Worm (Caenorhabditis elegans): ENCODE measurements around the gene Y38F1A.2.

The Y38F1A.2 gene

DNA sequence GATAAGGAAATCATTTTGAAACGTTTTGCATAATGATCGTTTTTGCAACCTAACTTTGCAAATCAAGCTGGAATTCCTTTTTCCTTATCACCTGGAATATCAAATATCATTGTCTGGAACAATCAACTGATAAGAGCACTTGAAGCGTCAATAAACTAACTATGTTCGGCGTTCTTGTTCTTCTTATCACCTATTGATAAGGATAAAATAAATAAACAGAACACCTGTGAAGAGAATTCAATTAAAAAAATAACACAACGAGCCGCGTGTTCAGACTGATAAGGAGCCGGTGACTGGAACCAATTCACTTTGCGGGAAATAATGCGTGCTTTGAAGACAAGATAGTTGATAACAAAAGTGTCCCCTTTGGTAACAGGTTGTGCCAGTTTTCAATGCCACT lies 25.5 kb downstream of the Y38F1A.2 start, which contains the start of gene cyd-1 (continued):
- TF ChIP-seq aha-1 (tag) (no peak), hlh-11 (tag; optimal IDR thresholded peaks at IDR 0.05) (peak; percentile 93), dmd-6 (GFP tag; IDR thresholded peaks at IDR 0.05) (peak; percentile 76), hif-1 (tag; optimal IDR thresholded peaks at IDR 0.05) (peak in 1 of 2 experiments; percentile 8), ZK546.5 (tag; optimal IDR thresholded peaks at IDR 0.05) (no peak), lin-13 (GFP tag; optimal IDR thresholded peaks at IDR 0.05) (no peak), nhr-77 (tag; optimal IDR thresholded peaks at IDR 0.05) (peak; percentile 86), pqm-1 (tag; optimal IDR thresholded peaks at IDR 0.05) (peak; percentile 79), nhr-76 (tag; optimal IDR thresholded peaks at IDR 0.05) (no peak), mdt-29 (GFP tag; IDR thresholded peaks at IDR 0.05) (no peak), lim-7 (GFP tag; IDR thresholded peaks at IDR 0.05) (no peak), ces-1 (GFP tag; optimal IDR thresholded peaks at IDR 0.05) (no peak), ceh-82 (tag; optimal IDR thresholded peaks at IDR 0.05) (no peak), cey-2 (tag; optimal IDR thresholded peaks at IDR 0.05; ENCODE audit: borderline replicate concordance, insufficient read depth) (peak; percentile 25), lin-1 (GFP tag; IDR thresholded peaks at IDR 0.05) (peak; percentile 78), nhr-28 (tag; optimal IDR thresholded peaks at IDR 0.05) (peak; percentile 89), snpc-4 (tag; optimal IDR thresholded peaks at IDR 0.05) (no peak), lsy-2 (tag; optimal IDR thresholded peaks at IDR 0.05) (no peak), daf-8 (GFP tag; IDR thresholded peaks at IDR 0.05) (no peak), unc-39 (tag; optimal IDR thresholded peaks at IDR 0.05) (no peak), arid-1 (GFP tag; conservative IDR thresholded peaks at IDR 0.05) (no peak), ctbp-1 (GFP tag; IDR thresholded peaks at IDR 0.05) (no peak), duxl-1 (tag; optimal IDR thresholded peaks at IDR 0.05; ENCODE audit: poor library complexity) (no peak), nhr-48 (tag; optimal IDR thresholded peaks at IDR 0.05) (peak; percentile 43), nhr-237 (tag; optimal IDR thresholded peaks at IDR 0.05) (no peak), daf-12 (tag; optimal IDR thresholded peaks at IDR 0.05) (no peak), lin-38 (GFP tag; IDR thresholded peaks at IDR 0.05) (no peak), nhr-102 (tag; optimal IDR thresholded peaks at IDR 0.05) (peak; percentile 69), unc-130 (GFP tag; optimal IDR thresholded peaks at IDR 0.05) (no peak), F37D6.2 (tag; optimal IDR thresholded peaks at IDR 0.05) (no peak), lin-15B (tag; optimal IDR thresholded peaks at IDR 0.05) (no peak), mxl-3 (GFP tag; optimal IDR thresholded peaks at IDR 0.05) (peak; percentile 46), madf-5 (GFP tag; IDR thresholded peaks at IDR 0.05) (no peak)

- TF ChIP-seq lir-3 (tag; optimal IDR thresholded peaks at IDR 0.05), result no peak
- TF ChIP-seq nhr-102 (tag; optimal IDR thresholded peaks at IDR 0.05), result no peak
- no peak for TF ChIP-seq zip-2 (tag; optimal IDR thresholded peaks at IDR 0.05)
- TF ChIP-seq pqm-1 (tag; optimal IDR thresholded peaks at IDR 0.05), result peak; percentile 39
- TF ChIP-seq unc-62 (GFP tag; optimal IDR thresholded peaks at IDR 0.05 in 1 of 2), result no peak
- TF ChIP-seq unc-62 (tag; optimal IDR thresholded peaks at IDR 0.05), result no peak
- no peak for TF ChIP-seq lin-39 (tag; optimal IDR thresholded peaks at IDR 0.05)
- TF ChIP-seq nhr-11 (tag; optimal IDR thresholded peaks at IDR 0.05), result no peak
- TF ChIP-seq spr-3 (GFP tag; optimal IDR thresholded peaks at IDR 0.05), result no peak
- TF ChIP-seq D1046.2 (GFP tag; IDR thresholded peaks at IDR 0.05), result no peak
- TF ChIP-seq ZK546.5 (tag; optimal IDR thresholded peaks at IDR 0.05), result no peak
- no peak for TF ChIP-seq gei-8 (GFP tag; optimal IDR thresholded peaks at IDR 0.05)
- TF ChIP-seq T26A8.4 (GFP tag; IDR thresholded peaks at IDR 0.05), result no peak
- TF ChIP-seq daf-16 (GFP tag; optimal IDR thresholded peaks at IDR 0.05), result no peak
- TF ChIP-seq daf-16 (tag; optimal IDR thresholded peaks at IDR 0.05), result peak; percentile 82
- TF ChIP-seq Y75B8A.6 (GFP tag; IDR thresholded peaks at IDR 0.05), result no peak
- peak; percentile 42 for TF ChIP-seq nhr-6 (tag; optimal IDR thresholded peaks at IDR 0.05)
- TF ChIP-seq daf-8 (GFP tag; IDR thresholded peaks at IDR 0.05), result no peak
- TF ChIP-seq set-16 (GFP tag; IDR thresholded peaks at IDR 0.05), result no peak
- TF ChIP-seq unc-39 (tag; optimal IDR thresholded peaks at IDR 0.05), result no peak
- no peak for TF ChIP-seq Y105C5A.15 (GFP tag; IDR thresholded peaks at IDR 0.05)
- TF ChIP-seq mdt-29 (GFP tag; IDR thresholded peaks at IDR 0.05), result no peak
- TF ChIP-seq mxl-2 (GFP tag; conservative IDR thresholded peaks at IDR 0.05), result no peak
- TF ChIP-seq nhr-28 (tag; optimal IDR thresholded peaks at IDR 0.05), result peak; percentile 30
- no peak for TF ChIP-seq lin-15B (tag; optimal IDR thresholded peaks at IDR 0.05)
- no peak for TF ChIP-seq ztf-11 (tag; optimal IDR thresholded peaks at IDR 0.05)
- no peak for TF ChIP-seq spr-1 (tag; optimal IDR thresholded peaks at IDR 0.05)
Measured at ce11 chrII:12981980-12982575, 27.3 kb downstream of the Y38F1A.2 start.
